Worm (Caenorhabditis elegans) whole organism, young adult: ENCODE measurements around the gene C25E10.12.
A peak's percentile ranks its signal among the peaks of the same experiment; 100 is the strongest.

Experiments used
- B0336.3 ChIP-seq: fragments of 200-800 bp; sonication (Bioruptor generic); IDR thresholded peaks from 2 replicates; pipeline ENCODE4 v1.3.6; 2022; ENCODE audit warnings: missing genetic modification characterization, missing compliant biosample characterization
- C17E4.6 ChIP-seq: fragments of 200-800 bp; sonication (Bioruptor generic); IDR thresholded peaks from 2 replicates; pipeline ENCODE4 v1.3.6; 2022; ENCODE audit warnings: missing genetic modification reagents, missing genetic modification characterization, missing compliant biosample characterization
- F22D6.2 ChIP-seq: sonication (generic microtip); optimal IDR thresholded peaks from 2 replicates; lab custom pipeline; 2016; ENCODE audit warnings: mild to moderate bottlenecking, missing genetic modification characterization, missing compliant biosample characterization
- F33H1.4 ChIP-seq: fragments of 200-800 bp; sonication (Bioruptor generic); IDR thresholded peaks from 2 replicates; pipeline ENCODE4 v1.3.6; 2022; ENCODE audit warnings: missing genetic modification reagents, missing genetic modification characterization, missing compliant biosample characterization
- F37B4.10 ChIP-seq: fragments of 200-800 bp; sonication (Bioruptor generic); IDR thresholded peaks from 2 replicates; pipeline ENCODE4 v1.3.6; 2022; ENCODE audit warnings: missing genetic modification characterization, missing compliant biosample characterization
- T07F8.4 ChIP-seq: sonication (generic microtip); optimal IDR thresholded peaks from 2 replicates; lab custom pipeline; 2016; ENCODE audit warnings: mild to moderate bottlenecking, missing genetic modification characterization, moderate library complexity, missing compliant biosample characterization
- T26A5.8 ChIP-seq: sonication (generic microtip); optimal IDR thresholded peaks from 2 replicates; lab custom pipeline; 2016; ENCODE audit warnings: missing genetic modification characterization, missing compliant biosample characterization
- Y53G8AR.9 ChIP-seq: fragments of 200-800 bp; sonication (Bioruptor generic); conservative IDR thresholded peaks from 2 replicates; pipeline ENCODE4 v1.3.6; 2022; ENCODE audit warnings: missing genetic modification reagents, missing genetic modification characterization, missing compliant biosample characterization
- cebp-1 ChIP-seq, 2 experiments: fragments of 200-800 bp in 1 of 2; sonication (Bioruptor generic) in 1 of 2; sonication (generic microtip) in 1 of 2; IDR thresholded peaks in 1 of 2; optimal IDR thresholded peaks in 1 of 2; 2 replicates each; pipeline versions ENCODE4 v1.3.6 to Lab custom; 2017 to 2022; ENCODE audit warnings: missing compliant biosample characterization in 2 of 2, missing genetic modification characterization in 2 of 2, mild to moderate bottlenecking in 1 of 2, missing genetic modification reagents in 1 of 2, moderate library complexity in 1 of 2
- die-1 ChIP-seq: sonication (generic microtip); optimal IDR thresholded peaks from 2 replicates; lab custom pipeline; 2016; ENCODE audit warnings: missing genotype, mild to moderate bottlenecking, missing genetic modification characterization, missing compliant biosample characterization
- hmg-1.2 ChIP-seq: fragments of 200-800 bp; sonication (Bioruptor generic); IDR thresholded peaks from 2 replicates; pipeline ENCODE4 v1.3.6; 2022; ENCODE audit warnings: missing genetic modification reagents, missing genetic modification characterization, missing compliant biosample characterization
- lag-1 ChIP-seq: fragments of 200-800 bp; sonication (Bioruptor generic); IDR thresholded peaks from 2 replicates; pipeline ENCODE4 v1.3.6; 2022; ENCODE audit warnings: missing genetic modification reagents, missing genetic modification characterization, missing compliant biosample characterization
- lir-1 ChIP-seq: fragments of 200-800 bp; sonication (Bioruptor generic); conservative IDR thresholded peaks from 2 replicates; pipeline ENCODE4 v1.3.6; 2022; ENCODE audit warnings: missing genetic modification reagents, missing genetic modification characterization, missing compliant biosample characterization
- madf-10 ChIP-seq: sonication (generic microtip); optimal IDR thresholded peaks from 2 replicates; lab custom pipeline; 2016; ENCODE audit warnings: mild to moderate bottlenecking, missing genetic modification characterization, missing compliant biosample characterization
- madf-8 ChIP-seq: fragments of 200-800 bp; sonication (Bioruptor generic); conservative IDR thresholded peaks from 2 replicates; pipeline ENCODE4 v1.3.6; 2022; ENCODE audit warnings: missing genetic modification reagents, missing genetic modification characterization, missing compliant biosample characterization
- nfya-1 ChIP-seq: sonication (generic microtip); optimal IDR thresholded peaks from 2 replicates; lab custom pipeline; 2017; ENCODE audit warnings: antibody characterized with exemption, missing compliant biosample characterization, missing genetic modification characterization, borderline replicate concordance; ENCODE audit not compliant: insufficient read depth
- nfya-2 ChIP-seq: fragments of 200-800 bp; sonication (Bioruptor generic); IDR thresholded peaks from 2 replicates; pipeline ENCODE4 v1.3.6; 2022; ENCODE audit warnings: missing genetic modification reagents, missing genetic modification characterization, missing compliant biosample characterization
- nfyb-1 ChIP-seq: fragments of 200-800 bp; sonication (Bioruptor generic); IDR thresholded peaks from 2 replicates; pipeline ENCODE4 v1.3.6; 2022; ENCODE audit warnings: missing genetic modification reagents, missing genetic modification characterization, missing compliant biosample characterization
- pha-4 ChIP-seq: fragments of 150-350 bp; sonication (generic microtip); optimal IDR thresholded peaks from 2 replicates; lab custom pipeline; 2014; ENCODE audit warnings: missing biosample characterization, missing genetic modification reagents, missing genetic modification characterization
- rec-8 ChIP-seq, 2 experiments: sonication (generic microtip); optimal IDR thresholded peaks; 2 replicates each; lab custom pipeline; 2016; ENCODE audit warnings: mild to moderate bottlenecking in 2 of 2, missing genetic modification characterization in 2 of 2, missing genetic modification reagents in 2 of 2, missing genotype in 2 of 2, missing biosample characterization in 1 of 2, missing compliant biosample characterization in 1 of 2, moderate library complexity in 1 of 2
- repo-1 ChIP-seq: sonication (generic microtip); optimal IDR thresholded peaks from 2 replicates; lab custom pipeline; 2017; ENCODE audit warnings: mild to moderate bottlenecking, missing genetic modification characterization, missing compliant biosample characterization
- snpc-3.4 ChIP-seq: sonication (generic microtip); optimal IDR thresholded peaks from 2 replicates; lab custom pipeline; 2017; ENCODE audit warnings: missing genetic modification characterization, mild to moderate bottlenecking, missing compliant biosample characterization, antibody characterized with exemption, moderate library complexity, missing genotype, missing genetic modification reagents
- sptf-2 ChIP-seq: fragments of 200-800 bp; sonication (Bioruptor generic); optimal IDR thresholded peaks from 2 replicates; lab custom pipeline; 2018; ENCODE audit warnings: mild to moderate bottlenecking, missing genetic modification characterization, missing compliant biosample characterization
- tbx-9 ChIP-seq: sonication (generic microtip); optimal IDR thresholded peaks from 2 replicates; lab custom pipeline; 2016; ENCODE audit warnings: borderline replicate concordance, missing genetic modification characterization, inconsistent platforms, missing compliant biosample characterization
- zim-3 ChIP-seq: sonication (generic microtip); optimal IDR thresholded peaks from 2 replicates; lab custom pipeline; 2017; ENCODE audit warnings: mild to moderate bottlenecking, missing genetic modification characterization, moderate library complexity, missing compliant biosample characterization
- ztf-22 ChIP-seq: fragments of 200-800 bp; sonication (Bioruptor generic); optimal IDR thresholded peaks from 2 replicates; lab custom pipeline; 2018; ENCODE audit warnings: mild to moderate bottlenecking, missing genetic modification characterization, moderate library complexity, missing compliant biosample characterization
- ztf-25 ChIP-seq: fragments of 200-800 bp; sonication (Bioruptor generic); IDR thresholded peaks from 2 replicates; pipeline ENCODE4 v1.3.6; 2022; ENCODE audit warnings: missing genetic modification reagents, missing genetic modification characterization, missing compliant biosample characterization
- ztf-26 ChIP-seq: sonication (generic microtip); optimal IDR thresholded peaks from 2 replicates; lab custom pipeline; 2017; ENCODE audit warnings: missing genetic modification characterization, missing compliant biosample characterization
- ztf-6 ChIP-seq: fragments of 200-800 bp; sonication (Bioruptor generic); IDR thresholded peaks from 2 replicates; pipeline ENCODE4 v1.3.6; 2022; ENCODE audit warnings: missing genetic modification reagents, missing genetic modification characterization, missing compliant biosample characterization

C25E10.12 gene

ce11 chrV:9074360-9074834 is 12.2 kb upstream of the C25E10.12 start (continued):
- no peak for TF ChIP-seq Y53G8AR.9 (GFP tag; lab: Robert Waterston, UW)
- TF ChIP-seq B0336.3 (GFP tag; lab: Robert Waterston, UW), result peak; percentile 37; the same call in 1 of the 2 replicates
- TF ChIP-seq C17E4.6 (GFP tag; lab: Robert Waterston, UW), result no peak
- no peak for TF ChIP-seq madf-8 (GFP tag; lab: Robert Waterston, UW)
- 0 out of 2 replicates have a peak, but pooled peaks have one; percentile 26 for TF ChIP-seq cebp-1 (GFP tag; IDR thresholded peaks at IDR 0.05; lab: Robert Waterston, UW)
- peak; percentile 32 for TF ChIP-seq cebp-1 (tag; optimal IDR thresholded peaks at IDR 0.05; lab: Kevin White, UChicago)
- TF ChIP-seq ztf-6 (GFP tag; lab: Robert Waterston, UW), result no peak
- no peak for TF ChIP-seq ztf-22 (GFP tag; lab: Kevin White, UChicago)
- TF ChIP-seq F33H1.4 (GFP tag; lab: Robert Waterston, UW), result no peak
- no peak for TF ChIP-seq nfya-1 (tag; lab: Kevin White, UChicago)
- no peak for TF ChIP-seq T07F8.4 (tag; lab: Kevin White, UChicago)

DNA sequence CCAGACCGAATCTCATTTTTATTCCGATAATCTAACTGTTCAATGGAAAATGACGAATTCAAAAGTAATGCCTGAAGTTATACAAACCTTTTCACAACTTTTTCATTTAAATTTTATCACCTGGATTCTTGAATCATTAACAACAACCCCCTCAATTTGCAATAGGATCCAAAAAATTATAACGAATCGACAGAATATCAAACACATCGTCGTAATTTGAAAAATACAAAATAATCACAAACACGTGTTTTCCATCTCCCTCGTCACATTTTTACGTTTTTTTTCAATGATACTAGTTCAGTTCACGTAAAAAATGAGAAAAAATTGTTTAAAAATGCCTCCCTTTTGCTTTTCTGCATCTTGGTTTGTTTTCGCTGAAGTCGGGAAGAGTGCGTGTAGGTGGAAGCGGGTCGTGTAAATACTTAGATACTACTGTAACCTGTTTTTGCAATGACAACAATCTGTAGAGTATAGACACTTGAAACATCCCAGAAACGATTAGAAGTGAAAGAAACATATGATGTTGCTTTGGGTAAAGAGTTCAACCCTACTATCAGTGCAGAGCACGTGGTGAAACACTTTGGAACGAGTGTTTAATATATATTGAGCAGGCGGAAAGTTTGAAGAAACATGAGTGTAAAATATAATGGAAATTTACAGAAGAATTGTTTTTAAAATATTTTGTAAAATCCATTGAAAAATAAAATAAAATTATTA is 11.2 kb upstream of the C25E10.12 start, which contains the start of gene oac-50:
Gene oac-50 (minus strand): TSS at position 219 of the 717 bp plus-strand sequence.
- TF ChIP-seq cebp-1 (GFP tag; IDR thresholded peaks at IDR 0.05; lab: Robert Waterston, UW), result no peak
- peak; percentile 18 for TF ChIP-seq cebp-1 (tag; optimal IDR thresholded peaks at IDR 0.05; lab: Kevin White, UChicago)
- TF ChIP-seq madf-10, result no peak

DNA sequence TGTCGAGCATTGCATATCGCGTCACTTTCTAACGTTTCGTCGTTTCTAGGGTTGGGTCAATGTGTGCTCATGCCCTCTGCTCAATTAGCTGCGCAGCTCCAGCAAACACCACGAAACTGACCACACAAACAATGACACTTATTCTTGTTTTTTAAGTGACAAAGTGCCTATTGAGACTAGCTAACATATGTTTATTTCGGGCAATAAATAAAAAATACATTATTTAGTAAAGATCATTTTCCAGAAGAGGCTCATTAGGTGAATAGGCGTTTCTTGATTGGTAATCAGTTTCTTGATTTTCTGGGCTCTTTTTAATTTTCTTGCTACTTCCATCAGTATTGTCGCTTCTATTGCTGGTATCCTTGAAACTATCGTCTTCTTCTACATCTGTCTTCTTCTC is 7.4 kb upstream of the C25E10.12 start, which contains the start of gene T27E4.5:
Gene T27E4.5 (minus strand): TSS at position 101 of the 400 bp plus-strand sequence.
- no peak for TF ChIP-seq lir-1 (GFP tag; lab: Robert Waterston, UW)
- no peak for TF ChIP-seq nfyb-1
- TF ChIP-seq hmg-1.2 (GFP tag; lab: Robert Waterston, UW), result no peak
- TF ChIP-seq ztf-25 (GFP tag; lab: Robert Waterston, UW), result no peak
- TF ChIP-seq pha-4 (tag; lab: Kevin White, UChicago), result no peak
- TF ChIP-seq sptf-2 (GFP tag; lab: Kevin White, UChicago), result no peak
- TF ChIP-seq lag-1, result no peak

- TF ChIP-seq repo-1 (tag; lab: Kevin White, UChicago), result no peak
- no peak for TF ChIP-seq snpc-3.4 (tag; lab: Kevin White, UChicago)
- TF ChIP-seq madf-8 (GFP tag; lab: Robert Waterston, UW), result no peak
These were observed 5.4 kb upstream of the C25E10.12 start, which contains the start of gene fip-2 for ce11 chrV:9067678-9068077. fip-2 (plus strand) TSS chrV:9067978.

- TF ChIP-seq zim-3 (no peak), T26A5.8 (tag; lab: Kevin White, UChicago) (no peak), die-1 (tag; lab: Kevin White, UChicago) (no peak), rec-8 (tag; optimal IDR thresholded peaks at IDR 0.05; lab: Kevin White, UChicago) (no peak), lir-1 (GFP tag; lab: Robert Waterston, UW) (no peak), F37B4.10 (GFP tag; lab: Robert Waterston, UW) (no peak), F22D6.2 (no peak), nfya-2 (GFP tag; lab: Robert Waterston, UW) (no peak), tbx-9 (tag; lab: Kevin White, UChicago) (no peak), ztf-26 (no peak)
These were observed 3.7 kb upstream of the C25E10.12 start for ce11 chrV:9065915-9066314.
